Fruit fly (Drosophila melanogaster): ENCODE results near the gene CG14671.

Gene CG14671

dm6 chr3R:5565623-5566022 is 1.0 kb upstream of the CG14671 start:
- TF ChIP-seq CG4617 (GFP tag; optimal IDR thresholded peaks at IDR 0.05; ENCODE audit: borderline replicate concordance) (no peak), Taf1 (GFP tag; IDR thresholded peaks at IDR 0.05) (peak; percentile 86), CG10431 (GFP tag; optimal IDR thresholded peaks at IDR 0.05) (no peak), CG11398 (GFP tag; optimal IDR thresholded peaks at IDR 0.05) (peak; percentile 49), gce (GFP tag; IDR thresholded peaks at IDR 0.05) (peak; percentile 74), Pdp1 (GFP tag; optimal IDR thresholded peaks at IDR 0.05) (peak; percentile 74 to 78), CG12219 (GFP tag; optimal IDR thresholded peaks at IDR 0.05) (peak; percentile 80), Oaz (GFP tag; IDR thresholded peaks at IDR 0.05) (peak; percentile 81), gfzf (GFP tag; optimal IDR thresholded peaks at IDR 0.05) (no peak), ase (GFP tag; IDR thresholded peaks at IDR 0.05) (peak; percentile 90), CG11085 (GFP tag; IDR thresholded peaks at IDR 0.05) (peak; percentile 55), CG34376 (GFP tag; optimal IDR thresholded peaks at IDR 0.05) (peak; percentile 96), H15 (GFP tag; IDR thresholded peaks at IDR 0.05) (peak; percentile 74), yki (optimal IDR thresholded peaks at IDR 0.05) (no peak), nau (GFP tag; optimal IDR thresholded peaks at IDR 0.05) (no peak), emc (GFP tag; optimal IDR thresholded peaks at IDR 0.05) (peak; percentile 63), H2.0 (GFP tag; IDR thresholded peaks at IDR 0.05) (peak; percentile 85), zf30C (GFP tag; optimal IDR thresholded peaks at IDR 0.05) (peak; percentile 80), ham (GFP tag; IDR thresholded peaks at IDR 0.05) (no peak), fu2 (GFP tag; optimal IDR thresholded peaks at IDR 0.05) (peak; percentile 53), gsb-n (tag; optimal IDR thresholded peaks at IDR 0.05) (no peak), Eip74EF (GFP tag; optimal IDR thresholded peaks at IDR 0.05) (peak in 1 of 2 experiments; percentile 59), BtbVII (GFP tag; optimal IDR thresholded peaks at IDR 0.05) (peak; percentile 62), CG2116 (GFP tag; optimal IDR thresholded peaks at IDR 0.05) (peak; percentile 9), CG14710 (tag; optimal IDR thresholded peaks at IDR 0.05) (peak; percentile 28), CG31224 (GFP tag; IDR thresholded peaks at IDR 0.05) (peak; percentile 72), CG10959 (GFP tag; IDR thresholded peaks at IDR 0.05) (no peak), tin (GFP tag; optimal IDR thresholded peaks at IDR 0.05) (peak; percentile 59), rib (GFP tag; IDR thresholded peaks at IDR 0.05) (peak; percentile 79), jumu (GFP tag; optimal IDR thresholded peaks at IDR 0.05) (peak; percentile 79), CG13287 (GFP tag; IDR thresholded peaks at IDR 0.05; ENCODE audit: partially characterized antibody) (no peak), Optix (GFP tag; IDR thresholded peaks at IDR 0.05) (peak; percentile 90), CG8089 (GFP tag; optimal IDR thresholded peaks at IDR 0.05) (peak; percentile 53), trem (tag; optimal IDR thresholded peaks at IDR 0.05) (no peak), CG18619 (GFP tag; optimal IDR thresholded peaks at IDR 0.05) (peak; percentile 61), inv (GFP tag; IDR thresholded peaks at IDR 0.05; ENCODE audit: partially characterized antibody) (no peak), Dad (GFP tag; optimal IDR thresholded peaks at IDR 0.05) (peak; percentile 62), dimm (GFP tag; IDR thresholded peaks at IDR 0.05) (peak; percentile 42; the same call in 1 of the 2 replicates), nom (GFP tag; optimal IDR thresholded peaks at IDR 0.05) (no peak), CG17328 (GFP tag; IDR thresholded peaks at IDR 0.05) (peak; percentile 80), ash1 (GFP tag; optimal IDR thresholded peaks at IDR 0.05) (no peak), kni (GFP tag; optimal IDR thresholded peaks at IDR 0.05) (no peak), CG17612 (GFP tag; IDR thresholded peaks at IDR 0.05) (peak; percentile 69), CG15514 (GFP tag; optimal IDR thresholded peaks at IDR 0.05) (peak; percentile 80), Neu2 (GFP tag; optimal IDR thresholded peaks at IDR 0.05; ENCODE audit: borderline replicate concordance) (no peak), chinmo (GFP tag; IDR thresholded peaks at IDR 0.05; ENCODE audit: partially characterized antibody) (peak; percentile 50; the same call in 1 of the 4 replicates), luna (GFP tag; optimal IDR thresholded peaks at IDR 0.05) (no peak), CG7839 (tag; optimal IDR thresholded peaks at IDR 0.05) (no peak), her (GFP tag; optimal IDR thresholded peaks at IDR 0.05) (peak; percentile 28), CG14667 (GFP tag; IDR thresholded peaks at IDR 0.05) (peak; percentile 81), hth (optimal IDR thresholded peaks at IDR 0.05) (no peak)
